Fruit fly (Drosophila melanogaster) S2 (cell line): Measurements from ENCODE around the gene Or85d.

ENCODE experiments used
- CG8478 ChIP-seq: fragments of >200 bp; optimal IDR thresholded peaks from 2 replicates; lab custom pipeline; 2018
- CTCF ChIP-seq, 2 experiments: fragments of >200 bp; optimal IDR thresholded peaks; 2 replicates each; lab custom pipeline; 2018

DNA sequence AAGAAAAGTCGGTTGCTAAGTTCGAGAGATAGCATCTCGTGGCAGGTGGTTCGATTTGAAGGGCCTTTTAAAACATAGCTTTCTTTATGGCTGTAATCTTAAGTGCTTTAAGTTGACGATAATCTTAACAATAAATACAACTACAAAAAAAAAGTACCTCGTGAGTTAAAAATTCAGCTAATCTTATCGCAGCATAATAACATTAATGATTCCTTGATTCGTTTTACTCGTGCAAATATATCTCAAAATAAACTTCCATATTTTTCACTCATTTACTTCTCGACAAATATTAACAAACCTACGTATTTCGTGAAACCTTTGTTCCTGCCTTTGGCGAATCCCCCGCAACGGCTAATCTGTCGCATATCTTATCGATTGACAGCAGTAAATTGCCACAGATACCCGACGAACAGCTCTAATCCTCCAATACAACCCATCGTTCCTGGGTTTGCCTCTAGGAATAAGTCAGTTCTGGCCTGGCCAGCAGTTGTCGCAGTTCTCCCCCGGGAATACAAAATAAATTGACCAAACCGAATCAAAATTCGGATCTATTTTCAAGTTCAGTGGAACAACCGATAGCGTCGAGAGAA lies 33.7 kb upstream of the Or85d start:
- TF ChIP-seq CG8478 (lab: Kevin White, UChicago), result no peak
- no peak for TF ChIP-seq CTCF (optimal IDR thresholded peaks at IDR 0.05; lab: Kevin White, UChicago)
